Worm (Caenorhabditis elegans): ENCODE results near the gene unc-103.

DNA sequence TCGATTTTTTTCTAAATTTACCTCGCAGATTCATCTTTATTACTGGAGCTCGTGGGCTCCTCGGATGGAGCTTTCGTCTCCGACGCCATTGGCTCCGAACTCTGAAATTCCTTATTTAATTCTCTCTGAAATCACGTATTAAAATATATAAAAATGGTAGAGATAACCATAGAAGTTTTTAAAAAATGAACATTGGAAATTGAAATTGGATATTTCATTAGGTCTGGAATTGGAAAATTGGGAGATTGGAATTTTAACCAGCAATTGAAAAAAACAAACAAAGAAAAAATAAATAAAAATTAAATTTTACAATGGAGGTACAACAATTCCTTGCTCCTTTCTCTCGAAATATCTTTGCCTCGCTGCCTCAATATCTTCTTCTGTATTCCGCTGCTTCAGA lies 51.6 kb downstream of the unc-103 start, which contains the start of gene rnf-5:
- no peak for TF ChIP-seq dao-5 (tag; optimal IDR thresholded peaks at IDR 0.05)
- TF ChIP-seq him-1 (tag; optimal IDR thresholded peaks at IDR 0.05): no peak

Data from whole organism, L4/young adult.